Worm (Caenorhabditis elegans): ENCODE results near the gene F33C8.4.
A peak's percentile ranks its signal among the peaks of the same experiment; 100 is the strongest.

The F33C8.4 gene

DNA sequence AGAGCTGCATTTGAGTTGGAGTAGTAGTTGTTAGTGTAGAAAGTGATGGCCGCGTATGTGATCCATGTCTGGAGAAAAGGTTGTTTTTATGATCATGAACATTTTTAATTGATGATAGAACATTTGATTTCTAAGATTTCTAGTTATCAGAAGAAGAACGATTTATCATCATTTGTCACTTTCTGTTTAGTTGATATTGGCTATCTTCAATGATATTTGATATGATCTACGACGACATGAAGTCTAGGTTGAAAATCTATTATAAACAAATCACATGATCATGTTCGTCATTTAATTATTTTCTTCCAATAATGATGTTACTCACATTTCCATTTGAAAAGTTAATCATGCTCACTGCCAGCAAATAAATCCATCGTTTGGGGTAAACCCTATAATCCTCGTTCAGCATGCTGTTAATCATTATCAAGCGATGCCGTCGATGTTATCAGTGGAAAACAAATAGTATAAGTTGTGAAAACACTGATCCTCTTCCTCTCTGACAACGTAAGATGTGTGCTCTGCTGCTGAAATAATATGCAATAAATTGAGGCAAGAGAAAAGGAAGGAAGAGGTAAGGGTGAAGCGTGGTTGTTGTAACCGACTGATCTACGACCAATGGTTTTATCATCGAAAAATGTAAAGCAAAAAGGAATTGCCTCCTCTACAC lies 5.0 kb downstream of the F33C8.4 start:
- TF ChIP-seq ztf-29 (GFP tag; IDR thresholded peaks at IDR 0.05) = no peak
- no peak for TF ChIP-seq med-1 (GFP tag; optimal IDR thresholded peaks at IDR 0.05; ENCODE audit: insufficient read depth)
- TF ChIP-seq ref-1 (GFP tag; conservative IDR thresholded peaks at IDR 0.05) = no peak
- no peak for TF ChIP-seq tab-1 (GFP tag; IDR thresholded peaks at IDR 0.05)
- TF ChIP-seq ztf-23 (GFP tag; IDR thresholded peaks at IDR 0.05) = no peak

DNA sequence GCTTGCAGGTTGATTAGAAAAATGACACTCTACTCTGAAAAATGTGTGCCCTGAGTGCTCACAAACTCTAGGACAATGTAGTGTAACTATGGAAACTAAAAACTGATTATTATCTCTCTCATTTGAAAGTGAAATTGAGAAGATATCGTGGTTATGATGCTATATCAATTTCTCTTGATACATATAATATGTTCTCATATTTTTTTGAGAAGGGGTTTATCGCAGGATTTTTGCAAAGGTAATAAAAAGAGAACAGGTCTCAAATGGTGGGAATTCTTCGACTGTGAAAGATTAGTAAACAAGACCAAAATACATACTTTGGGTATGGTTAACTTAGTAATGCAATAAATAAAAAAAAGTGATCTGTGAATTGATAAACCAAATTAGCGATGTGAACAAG lies 5.5 kb downstream of the F33C8.4 start:
- no peak for TF ChIP-seq T22C8.4 (GFP tag; IDR thresholded peaks at IDR 0.05)
- no peak for TF ChIP-seq med-1 (GFP tag; optimal IDR thresholded peaks at IDR 0.05; ENCODE audit: insufficient read depth)
- no peak for TF ChIP-seq klf-2 (GFP tag; conservative IDR thresholded peaks at IDR 0.05)
- no peak for TF ChIP-seq cog-1 (tag; optimal IDR thresholded peaks at IDR 0.05)
- TF ChIP-seq tab-1 (GFP tag; IDR thresholded peaks at IDR 0.05) = no peak
- TF ChIP-seq ztf-23 (GFP tag; IDR thresholded peaks at IDR 0.05) = no peak
- no peak for TF ChIP-seq ztf-29 (GFP tag; IDR thresholded peaks at IDR 0.05)
- no peak for TF ChIP-seq ref-1 (GFP tag; conservative IDR thresholded peaks at IDR 0.05)
- no peak for TF ChIP-seq flt-1 (GFP tag; IDR thresholded peaks at IDR 0.05)

DNA sequence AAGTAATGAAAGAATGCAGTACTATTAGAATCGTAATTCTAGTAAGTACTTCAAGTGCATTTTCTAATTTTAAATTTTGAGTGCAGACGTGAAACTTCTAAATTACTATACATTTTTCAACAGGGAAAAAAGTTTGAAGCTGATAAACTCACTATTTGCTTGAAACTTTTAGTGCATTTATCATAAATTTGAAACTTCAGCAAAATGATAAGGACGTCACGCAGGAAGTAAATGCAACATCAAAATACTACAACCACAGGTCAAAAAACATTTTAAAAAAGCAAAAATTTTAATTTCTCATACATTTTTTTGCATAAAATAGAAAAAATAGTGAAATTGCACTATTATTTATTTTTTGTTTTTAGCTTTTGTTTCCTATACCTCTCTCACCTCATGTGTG lies 7.4 kb downstream of the F33C8.4 start:
- no peak for TF ChIP-seq tab-1 (GFP tag; IDR thresholded peaks at IDR 0.05)
- TF ChIP-seq med-1 (GFP tag; optimal IDR thresholded peaks at IDR 0.05; ENCODE audit: insufficient read depth) = no peak
- no peak for TF ChIP-seq ref-1 (GFP tag; conservative IDR thresholded peaks at IDR 0.05)
- TF ChIP-seq cog-1 (tag; optimal IDR thresholded peaks at IDR 0.05) = no peak
- no peak for TF ChIP-seq ztf-23 (GFP tag; IDR thresholded peaks at IDR 0.05)
- TF ChIP-seq ztf-29 (GFP tag; IDR thresholded peaks at IDR 0.05) = no peak
- TF ChIP-seq flt-1 (GFP tag; IDR thresholded peaks at IDR 0.05) = no peak

DNA sequence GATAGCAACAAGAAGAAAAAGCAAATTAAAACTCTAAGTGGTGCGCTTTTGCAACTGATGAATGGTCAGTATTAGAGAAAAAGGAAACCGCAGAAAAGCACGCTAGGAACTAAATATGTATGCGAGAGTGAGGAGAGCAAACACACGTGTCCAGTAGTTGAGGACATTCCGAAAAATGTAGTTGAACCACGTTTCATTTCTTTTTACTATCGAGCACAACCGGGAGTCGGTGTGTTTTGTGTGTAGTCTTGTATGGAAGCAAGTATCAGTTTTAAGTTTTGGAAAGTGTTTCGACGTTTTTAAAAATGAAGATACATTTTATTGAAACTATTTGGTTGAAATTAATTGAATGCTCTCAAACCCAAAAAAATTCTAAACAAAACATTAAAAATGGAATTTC lies 7.9 kb downstream of the F33C8.4 start, which contains the start of gene C05G5.1:
Gene C05G5.1 (minus strand): TSS at position 101 of the 400 bp plus-strand sequence.
- TF ChIP-seq cog-1 (tag; optimal IDR thresholded peaks at IDR 0.05) (no peak), med-1 (GFP tag; optimal IDR thresholded peaks at IDR 0.05; ENCODE audit: insufficient read depth) (no peak), flt-1 (GFP tag; IDR thresholded peaks at IDR 0.05) (no peak), ztf-23 (GFP tag; IDR thresholded peaks at IDR 0.05) (no peak), ztf-29 (GFP tag; IDR thresholded peaks at IDR 0.05) (no peak), T22C8.4 (GFP tag; IDR thresholded peaks at IDR 0.05) (no peak), ref-1 (GFP tag; conservative IDR thresholded peaks at IDR 0.05) (no peak), klf-2 (GFP tag; conservative IDR thresholded peaks at IDR 0.05) (no peak), tab-1 (GFP tag; IDR thresholded peaks at IDR 0.05) (no peak)

DNA sequence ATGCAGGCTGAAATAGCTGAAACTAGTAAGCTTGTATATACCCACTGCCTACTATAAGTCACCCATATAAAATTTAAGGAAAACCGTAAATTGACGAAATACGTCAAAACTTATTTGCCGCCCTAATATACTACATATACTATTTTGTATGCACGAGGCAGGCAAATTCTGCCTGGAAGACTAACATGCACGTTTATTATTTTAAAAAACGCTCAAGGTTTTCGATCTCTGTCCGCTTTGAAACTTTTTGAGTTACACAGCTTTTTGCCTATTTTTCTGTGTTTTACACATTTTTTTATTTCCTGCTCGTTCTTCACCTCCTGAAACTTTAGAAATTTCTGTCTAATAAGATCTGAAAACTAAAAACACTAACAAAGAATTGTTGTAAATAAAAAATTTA lies 11.1 kb downstream of the F33C8.4 start:
- TF ChIP-seq ref-1 (GFP tag; conservative IDR thresholded peaks at IDR 0.05) (no peak), cog-1 (tag; optimal IDR thresholded peaks at IDR 0.05) (no peak), klf-2 (GFP tag; conservative IDR thresholded peaks at IDR 0.05) (no peak), tab-1 (GFP tag; IDR thresholded peaks at IDR 0.05) (no peak), ztf-23 (GFP tag; IDR thresholded peaks at IDR 0.05) (no peak), ztf-29 (GFP tag; IDR thresholded peaks at IDR 0.05) (no peak), flt-1 (GFP tag; IDR thresholded peaks at IDR 0.05) (no peak), T22C8.4 (GFP tag; IDR thresholded peaks at IDR 0.05) (no peak), med-1 (GFP tag; optimal IDR thresholded peaks at IDR 0.05; ENCODE audit: insufficient read depth) (no peak)

DNA sequence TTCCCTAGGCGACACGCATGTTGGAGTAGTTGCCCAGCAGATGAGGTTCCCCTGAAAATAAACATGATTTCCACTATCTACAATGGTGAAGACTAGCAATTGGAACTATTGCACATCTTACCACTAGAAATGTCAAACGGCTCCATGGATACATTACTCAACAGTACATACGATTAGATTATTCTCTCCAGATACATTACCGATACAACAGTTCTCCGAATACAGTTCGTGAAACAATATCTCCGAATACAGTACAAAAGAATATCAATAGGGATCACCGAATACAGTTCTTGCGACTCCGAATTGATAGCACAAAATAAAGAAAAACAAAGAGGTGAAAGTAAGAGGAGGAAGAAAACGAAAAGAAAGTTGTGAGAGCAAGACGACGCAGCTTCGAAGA lies 11.7 kb downstream of the F33C8.4 start, which contains the start of gene C05G5.7:
Gene C05G5.7 (minus strand): TSS at position 1 of the 400 bp plus-strand sequence.
- TF ChIP-seq tab-1 (GFP tag; IDR thresholded peaks at IDR 0.05) = no peak
- no peak for TF ChIP-seq flt-1 (GFP tag; IDR thresholded peaks at IDR 0.05)
- no peak for TF ChIP-seq klf-2 (GFP tag; conservative IDR thresholded peaks at IDR 0.05)
- no peak for TF ChIP-seq ztf-29 (GFP tag; IDR thresholded peaks at IDR 0.05)
- TF ChIP-seq T22C8.4 (GFP tag; IDR thresholded peaks at IDR 0.05) = no peak
- no peak for TF ChIP-seq ref-1 (GFP tag; conservative IDR thresholded peaks at IDR 0.05)
- no peak for TF ChIP-seq med-1 (GFP tag; optimal IDR thresholded peaks at IDR 0.05; ENCODE audit: insufficient read depth)
- TF ChIP-seq cog-1 (tag; optimal IDR thresholded peaks at IDR 0.05) = no peak
- no peak for TF ChIP-seq ztf-23 (GFP tag; IDR thresholded peaks at IDR 0.05)

DNA sequence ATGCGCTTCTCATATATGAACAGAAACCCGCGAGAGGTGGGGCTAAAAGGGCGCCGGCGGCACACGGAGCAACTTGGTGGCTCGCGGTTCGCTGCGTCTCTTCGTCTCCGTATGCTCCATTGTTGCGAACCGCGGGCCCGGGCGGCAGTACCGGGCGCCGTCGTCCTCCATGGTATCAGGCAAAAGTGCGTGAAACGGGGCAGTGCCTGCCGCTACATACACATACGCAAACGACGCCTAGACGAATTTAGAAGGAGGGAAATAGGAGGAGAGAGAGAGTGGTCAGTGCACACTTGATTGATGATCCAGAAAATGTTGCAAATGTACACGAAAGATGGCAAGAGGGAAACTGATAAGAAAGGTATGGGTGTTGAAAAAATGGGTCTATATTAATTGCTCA lies 12.4 kb downstream of the F33C8.4 start:
- no peak for TF ChIP-seq tab-1 (GFP tag; IDR thresholded peaks at IDR 0.05)
- 0 out of 2 replicates have a peak, but pooled peaks have one; percentile 24 for TF ChIP-seq ztf-23 (GFP tag; IDR thresholded peaks at IDR 0.05)

DNA sequence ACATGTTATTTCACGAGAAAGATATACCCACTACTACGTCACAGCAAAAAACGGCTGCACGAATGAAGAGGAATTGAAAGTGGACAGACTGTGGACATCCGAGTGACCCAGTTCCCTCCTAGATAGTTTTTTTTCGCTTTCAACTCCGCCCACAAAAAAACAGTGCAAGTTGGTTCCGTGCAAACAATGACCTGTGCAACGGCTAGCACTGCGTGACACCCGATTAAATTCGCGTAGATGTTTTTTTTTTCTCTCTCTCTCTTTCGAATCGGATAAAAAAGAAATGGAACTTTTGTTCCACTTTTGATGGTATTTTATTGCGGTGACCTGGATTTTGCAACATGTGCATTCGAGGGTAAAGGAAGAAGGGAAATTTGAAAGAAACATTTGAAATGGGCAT lies 13.1 kb downstream of the F33C8.4 start:
- TF ChIP-seq tab-1 (GFP tag; IDR thresholded peaks at IDR 0.05) = no peak
- no peak for TF ChIP-seq klf-2 (GFP tag; conservative IDR thresholded peaks at IDR 0.05)
- TF ChIP-seq ref-1 (GFP tag; conservative IDR thresholded peaks at IDR 0.05) = no peak
- TF ChIP-seq ztf-23 (GFP tag; IDR thresholded peaks at IDR 0.05) = no peak
- no peak for TF ChIP-seq ztf-29 (GFP tag; IDR thresholded peaks at IDR 0.05)
- TF ChIP-seq cog-1 (tag; optimal IDR thresholded peaks at IDR 0.05) = no peak
- TF ChIP-seq T22C8.4 (GFP tag; IDR thresholded peaks at IDR 0.05) = no peak
- TF ChIP-seq flt-1 (GFP tag; IDR thresholded peaks at IDR 0.05) = no peak
- no peak for TF ChIP-seq med-1 (GFP tag; optimal IDR thresholded peaks at IDR 0.05; ENCODE audit: insufficient read depth)

DNA sequence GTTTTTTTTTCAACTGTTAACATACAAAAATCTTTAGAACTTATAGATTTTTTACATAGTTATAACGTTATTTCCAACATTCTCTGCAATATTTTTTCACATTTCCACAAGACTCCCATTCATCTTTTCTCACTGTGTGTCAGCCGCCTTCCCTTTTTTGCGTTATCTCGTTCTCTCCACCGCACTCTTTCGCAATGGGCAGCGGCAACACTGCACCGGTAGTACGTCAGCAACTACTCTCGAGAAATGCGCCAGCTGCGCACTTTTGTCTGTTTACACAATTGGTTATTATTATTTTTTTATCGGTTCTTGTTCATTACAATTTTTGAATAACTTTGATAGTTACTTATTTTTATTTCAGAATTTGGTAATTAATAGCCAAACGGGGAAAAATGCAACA lies 14.9 kb downstream of the F33C8.4 start, which contains the start of gene C05G5.2:
Gene C05G5.2 (plus strand): TSS at position 356 of the 400 bp plus-strand sequence.
- TF ChIP-seq ref-1 (GFP tag; conservative IDR thresholded peaks at IDR 0.05) (no peak), cog-1 (tag; optimal IDR thresholded peaks at IDR 0.05) (peak; percentile 61), flt-1 (GFP tag; IDR thresholded peaks at IDR 0.05) (peak; percentile 70; the same call in 1 of the 2 replicates), klf-2 (GFP tag; conservative IDR thresholded peaks at IDR 0.05) (no peak), T22C8.4 (GFP tag; IDR thresholded peaks at IDR 0.05) (no peak), ztf-29 (GFP tag; IDR thresholded peaks at IDR 0.05) (no peak), tab-1 (GFP tag; IDR thresholded peaks at IDR 0.05) (no peak), ztf-23 (GFP tag; IDR thresholded peaks at IDR 0.05) (no peak), med-1 (GFP tag; optimal IDR thresholded peaks at IDR 0.05; ENCODE audit: insufficient read depth) (no peak)

DNA sequence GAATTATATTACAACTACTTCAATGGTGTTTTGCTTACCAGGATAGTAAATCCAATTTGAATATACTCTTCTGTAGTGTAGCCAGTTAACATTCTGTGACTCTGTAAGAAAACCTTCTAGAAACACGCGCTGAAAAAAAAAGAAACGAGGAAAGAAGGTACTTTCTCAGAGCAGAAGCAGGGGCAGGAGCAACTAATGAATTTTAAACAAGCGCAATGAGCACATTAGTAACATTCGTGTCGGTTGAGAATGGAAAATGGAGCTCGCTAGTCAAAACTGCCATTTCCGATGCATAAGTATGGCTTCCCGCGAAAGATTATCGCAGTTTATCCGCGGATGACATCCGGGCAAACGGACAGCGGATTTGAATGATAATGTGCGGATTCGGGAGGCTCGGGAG lies 19.8 kb downstream of the F33C8.4 start, which contains the start of gene C05G5.3:
Gene C05G5.3 (minus strand): TSS at position 101 of the 400 bp plus-strand sequence.
- no peak for TF ChIP-seq ztf-23 (GFP tag; IDR thresholded peaks at IDR 0.05)
- TF ChIP-seq ref-1 (GFP tag; conservative IDR thresholded peaks at IDR 0.05) = no peak
- TF ChIP-seq ztf-29 (GFP tag; IDR thresholded peaks at IDR 0.05) = no peak
- no peak for TF ChIP-seq flt-1 (GFP tag; IDR thresholded peaks at IDR 0.05)
- TF ChIP-seq klf-2 (GFP tag; conservative IDR thresholded peaks at IDR 0.05) = no peak
- TF ChIP-seq med-1 (GFP tag; optimal IDR thresholded peaks at IDR 0.05; ENCODE audit: insufficient read depth) = no peak
- TF ChIP-seq tab-1 (GFP tag; IDR thresholded peaks at IDR 0.05) = no peak
- TF ChIP-seq T22C8.4 (GFP tag; IDR thresholded peaks at IDR 0.05) = no peak
- TF ChIP-seq cog-1 (tag; optimal IDR thresholded peaks at IDR 0.05) = no peak
